Fruit fly (Drosophila melanogaster) whole organism, prepupa: Measurements from ENCODE around the gene CG3603.

Experiments used
- CG6163 ChIP-seq: fragments of 200-800 bp; sonication (Bioruptor generic); IDR thresholded peaks from 3 replicates; pipeline ENCODE4 v1.3.6; 2022; ENCODE audit warnings: missing biosample characterization, missing genetic modification characterization
- CG8632 ChIP-seq: fragments of 200-800 bp; sonication (Bioruptor generic); optimal IDR thresholded peaks from 3 replicates; lab custom pipeline; 2016; ENCODE audit warnings: missing biosample characterization, missing genetic modification characterization
- Ets21C ChIP-seq: fragments of 200-800 bp; sonication (Bioruptor generic); optimal IDR thresholded peaks from 3 replicates; lab custom pipeline; 2016; ENCODE audit warnings: missing biosample characterization, missing genetic modification characterization
- Ets96B ChIP-seq: fragments of 200-800 bp; optimal IDR thresholded peaks from 2 replicates; lab custom pipeline; 2019; ENCODE audit warnings: missing biosample characterization, mild to moderate bottlenecking, missing genetic modification characterization, moderate library complexity

dm6 chrX:2980290-2980689 lies 32.5 kb downstream of the CG3603 start:
- TF ChIP-seq CG8632 (GFP tag; lab: Kevin White, UChicago), result no peak
- TF ChIP-seq Ets96B, result no peak
- TF ChIP-seq Ets21C (GFP tag; lab: Kevin White, UChicago), result no peak
- TF ChIP-seq CG6163 (GFP tag; lab: Robert Waterston, UW), result no peak
